Fruit fly (Drosophila melanogaster): ENCODE results near the gene Usp5.

Gene Usp5

DNA sequence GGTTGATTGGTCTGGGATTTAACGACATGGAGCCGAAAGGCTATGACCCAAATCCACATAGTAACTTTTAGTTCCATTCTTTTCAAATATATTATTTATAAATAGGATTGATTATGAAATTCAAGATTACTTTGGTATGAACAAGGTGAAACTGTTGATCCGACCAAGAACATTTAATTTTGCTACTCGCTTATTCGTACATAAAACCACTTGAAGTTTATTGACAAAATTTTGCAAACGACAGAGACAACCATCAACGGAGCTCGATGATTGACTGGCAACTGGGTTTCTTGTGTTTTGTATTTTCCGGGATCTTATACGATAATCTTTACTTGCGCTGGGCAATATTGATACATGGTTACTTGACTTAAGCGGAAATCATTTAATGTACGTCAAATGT, 33.8 kb downstream of the Usp5 start, which contains the start of gene CG45067:
TSS of gene CG45067 (minus strand) at position 101 of the 400 bp plus-strand sequence.
- no peak for TF ChIP-seq CG8478 (optimal IDR thresholded peaks at IDR 0.05)
- no peak for TF ChIP-seq psq (optimal IDR thresholded peaks at IDR 0.05)
- no peak for TF ChIP-seq usp (GFP tag; optimal IDR thresholded peaks at IDR 0.05)
- TF ChIP-seq EcR (GFP tag; optimal IDR thresholded peaks at IDR 0.05): no peak
- no peak for TF ChIP-seq pan (optimal IDR thresholded peaks at IDR 0.05)
- TF ChIP-seq Dll (optimal IDR thresholded peaks at IDR 0.05): no peak

DNA sequence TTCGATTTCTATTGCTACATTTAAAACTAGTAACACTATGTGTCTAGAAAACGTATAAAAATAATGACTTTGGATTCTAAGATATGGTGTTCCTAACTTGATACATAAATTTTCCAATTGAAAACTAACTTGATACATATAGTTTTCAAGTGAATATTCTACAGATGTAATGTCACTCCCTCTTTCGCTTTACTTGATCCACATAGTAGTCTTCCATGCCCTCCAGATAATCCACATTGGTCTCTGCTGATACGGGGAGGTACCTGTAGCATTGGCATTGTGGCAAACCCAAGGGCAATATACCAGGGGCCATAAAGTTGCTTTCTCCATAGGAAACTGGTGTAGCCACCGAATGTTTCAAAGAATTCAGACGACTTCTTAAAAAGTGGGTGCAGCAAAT, 37.0 kb downstream of the Usp5 start, which contains the start of gene CG45066:
TSS of gene CG45066 (minus strand) at position 101 of the 400 bp plus-strand sequence.
- no peak for TF ChIP-seq pan (optimal IDR thresholded peaks at IDR 0.05)
- TF ChIP-seq psq (optimal IDR thresholded peaks at IDR 0.05): no peak
- TF ChIP-seq EcR (GFP tag; optimal IDR thresholded peaks at IDR 0.05): no peak
- no peak for TF ChIP-seq CG8478 (optimal IDR thresholded peaks at IDR 0.05)
- TF ChIP-seq usp (GFP tag; optimal IDR thresholded peaks at IDR 0.05): no peak
- no peak for TF ChIP-seq Dll (optimal IDR thresholded peaks at IDR 0.05)

DNA sequence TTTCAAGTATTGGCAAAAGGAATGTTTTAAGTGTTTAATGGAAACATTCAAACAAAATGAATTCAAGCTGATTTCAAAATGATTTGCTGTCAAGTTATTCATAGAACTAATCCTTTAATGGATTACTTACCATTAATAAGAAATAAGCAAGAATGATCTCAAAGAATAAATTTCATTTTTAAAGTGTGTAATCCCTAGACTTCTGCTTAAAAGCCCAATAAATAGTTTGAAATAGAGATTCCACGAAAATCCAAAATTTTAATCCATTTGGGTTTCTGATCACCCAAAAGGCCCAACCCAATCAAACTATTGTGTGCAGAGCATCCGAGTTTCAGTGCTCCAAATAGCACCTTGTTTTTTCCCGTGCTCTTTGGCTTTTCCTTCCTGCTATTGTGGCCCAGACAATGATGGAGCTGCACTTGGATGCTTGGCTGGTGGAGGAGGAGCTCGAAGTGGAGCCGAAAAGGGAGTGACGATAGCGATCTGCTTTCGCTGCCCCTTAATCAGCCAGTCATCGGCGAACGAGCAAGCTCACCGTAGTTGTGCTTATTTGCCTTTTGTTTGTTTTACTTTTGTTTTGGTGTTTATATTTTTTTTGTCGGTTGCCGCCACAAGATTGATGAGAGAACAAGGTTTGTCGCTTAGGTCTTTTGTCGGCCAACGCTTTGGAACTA, 38.6 kb downstream of the Usp5 start:
- TF ChIP-seq pan (optimal IDR thresholded peaks at IDR 0.05): no peak
- TF ChIP-seq Dll (optimal IDR thresholded peaks at IDR 0.05): no peak
- no peak for TF ChIP-seq psq (optimal IDR thresholded peaks at IDR 0.05)
- TF ChIP-seq EcR (GFP tag; optimal IDR thresholded peaks at IDR 0.05): no peak
- no peak for TF ChIP-seq CG8478 (optimal IDR thresholded peaks at IDR 0.05)
- no peak for TF ChIP-seq usp (GFP tag; optimal IDR thresholded peaks at IDR 0.05)

DNA sequence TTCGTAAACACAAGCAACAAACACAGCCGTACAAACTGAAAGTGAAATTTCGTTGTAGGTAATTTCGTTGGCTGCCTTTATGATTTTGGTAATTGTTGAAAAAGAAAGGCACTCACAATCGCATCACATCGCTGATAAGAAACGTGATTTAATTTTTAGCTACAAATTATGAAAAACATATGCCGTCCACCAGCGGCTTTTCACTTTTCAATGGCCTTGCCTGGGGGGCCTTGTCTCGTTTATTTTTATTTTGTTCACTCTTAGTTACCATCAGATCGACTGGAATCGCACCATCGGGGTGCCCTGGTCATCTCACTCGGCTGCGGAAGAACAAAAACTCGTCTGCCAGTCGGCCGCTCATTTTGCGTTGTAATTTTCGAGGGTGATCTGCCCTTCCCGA, 39.2 kb downstream of the Usp5 start:
- TF ChIP-seq CG8478 (optimal IDR thresholded peaks at IDR 0.05): no peak
- TF ChIP-seq EcR (GFP tag; optimal IDR thresholded peaks at IDR 0.05): no peak
- TF ChIP-seq Dll (optimal IDR thresholded peaks at IDR 0.05): no peak
- no peak for TF ChIP-seq usp (GFP tag; optimal IDR thresholded peaks at IDR 0.05)
- TF ChIP-seq pan (optimal IDR thresholded peaks at IDR 0.05): no peak
- no peak for TF ChIP-seq psq (optimal IDR thresholded peaks at IDR 0.05)

DNA sequence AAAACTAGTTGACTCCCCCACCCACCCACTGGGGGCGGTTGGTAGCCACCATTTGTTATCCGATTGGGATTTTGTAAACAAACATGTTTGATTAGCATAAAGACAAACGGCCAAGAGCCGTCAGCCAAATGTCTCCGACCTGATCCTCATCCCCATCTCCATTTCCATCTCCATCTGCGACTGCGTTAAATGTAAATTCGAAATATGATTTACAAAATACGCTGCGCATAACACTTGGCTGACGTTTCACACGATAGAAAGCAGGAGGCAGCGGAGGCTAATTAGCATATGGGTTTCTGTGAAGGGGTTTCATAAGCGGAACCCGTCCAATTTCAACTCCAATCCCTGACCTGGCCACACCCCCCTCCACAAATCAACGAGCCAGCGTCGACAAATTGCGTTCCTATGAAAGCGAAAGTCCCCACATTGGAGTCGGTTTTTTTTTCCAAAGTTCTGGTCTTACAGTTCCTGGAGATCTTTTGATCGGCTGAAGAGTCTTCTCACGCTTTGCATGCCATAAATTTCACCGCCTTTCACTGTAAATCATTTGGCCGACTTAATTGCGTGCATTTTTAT, 40.0 kb downstream of the Usp5 start:
- TF ChIP-seq EcR (GFP tag; optimal IDR thresholded peaks at IDR 0.05): no peak
- no peak for TF ChIP-seq usp (GFP tag; optimal IDR thresholded peaks at IDR 0.05)
- no peak for TF ChIP-seq CG8478 (optimal IDR thresholded peaks at IDR 0.05)
- no peak for TF ChIP-seq pan (optimal IDR thresholded peaks at IDR 0.05)
- no peak for TF ChIP-seq psq (optimal IDR thresholded peaks at IDR 0.05)
- TF ChIP-seq Dll (optimal IDR thresholded peaks at IDR 0.05): no peak

DNA sequence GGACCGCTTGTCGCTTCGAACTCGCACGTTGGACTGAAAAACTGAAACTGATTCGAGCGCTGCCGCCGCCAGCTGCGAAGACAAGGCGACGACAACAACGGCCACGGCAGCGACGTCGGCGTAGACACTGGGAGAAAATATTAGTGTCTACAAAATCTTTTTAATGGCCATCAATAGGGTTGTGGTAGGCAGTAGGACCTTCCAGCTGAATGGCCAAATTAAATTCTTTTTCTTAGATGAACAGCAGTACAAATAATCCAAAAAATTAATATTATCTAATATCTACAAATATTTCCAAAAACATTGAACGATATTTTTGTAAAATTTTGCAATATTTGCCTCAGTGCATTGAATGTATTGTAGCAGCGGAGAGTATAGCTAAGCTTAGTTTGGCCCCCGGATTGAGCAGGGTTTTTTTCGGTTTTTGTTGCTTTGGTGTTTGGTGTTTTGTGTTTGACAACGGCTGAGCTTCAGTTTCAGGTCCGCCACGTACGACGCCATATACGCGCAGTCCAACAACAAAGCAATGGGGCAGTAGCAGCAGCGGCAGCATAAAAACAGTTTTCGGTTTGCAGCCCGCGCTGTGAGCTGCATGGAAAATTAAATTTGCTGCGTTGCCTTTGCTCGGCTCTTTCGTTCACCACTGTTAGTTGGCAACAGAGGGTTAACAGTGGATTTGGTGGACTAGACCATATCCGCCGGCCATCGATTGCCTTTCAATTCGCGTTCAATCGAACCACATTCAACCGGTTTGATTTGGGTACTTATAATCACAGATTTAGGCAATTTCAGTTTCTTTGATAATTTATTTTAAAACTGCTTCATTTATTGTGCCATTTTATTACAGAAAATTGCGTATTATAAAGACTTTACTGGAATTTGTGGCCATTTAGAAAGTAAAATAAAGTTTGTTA, 41.0 kb downstream of the Usp5 start, which contains the start of gene Cht7:
TSS of gene Cht7 (minus strand) at position 51 of the 914 bp plus-strand sequence.
- no peak for TF ChIP-seq CG8478 (optimal IDR thresholded peaks at IDR 0.05)

DNA sequence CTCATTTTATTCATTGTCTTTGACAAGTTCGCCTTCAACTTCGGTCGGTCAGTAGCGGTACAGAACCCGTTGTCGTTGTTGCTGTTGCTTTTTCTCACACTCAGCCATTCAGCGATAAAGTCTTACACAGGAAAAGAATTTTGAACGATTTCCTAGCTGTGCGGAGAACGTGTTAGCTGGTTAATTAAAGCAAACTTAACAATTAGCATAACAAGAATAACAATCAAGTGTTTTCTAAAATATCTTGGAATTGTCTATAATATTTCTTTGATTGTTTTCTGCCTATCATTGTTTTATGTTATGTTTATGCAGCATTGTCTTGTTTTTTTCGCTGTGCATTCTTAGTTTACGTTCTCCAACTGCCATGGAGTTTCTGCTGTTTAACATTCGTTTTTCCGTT, 42.0 kb downstream of the Usp5 start:
- TF ChIP-seq usp (GFP tag; optimal IDR thresholded peaks at IDR 0.05) (no peak), EcR (GFP tag; optimal IDR thresholded peaks at IDR 0.05) (no peak), pan (optimal IDR thresholded peaks at IDR 0.05) (no peak), Dll (optimal IDR thresholded peaks at IDR 0.05) (no peak), CG8478 (optimal IDR thresholded peaks at IDR 0.05) (no peak), psq (optimal IDR thresholded peaks at IDR 0.05) (no peak)

DNA sequence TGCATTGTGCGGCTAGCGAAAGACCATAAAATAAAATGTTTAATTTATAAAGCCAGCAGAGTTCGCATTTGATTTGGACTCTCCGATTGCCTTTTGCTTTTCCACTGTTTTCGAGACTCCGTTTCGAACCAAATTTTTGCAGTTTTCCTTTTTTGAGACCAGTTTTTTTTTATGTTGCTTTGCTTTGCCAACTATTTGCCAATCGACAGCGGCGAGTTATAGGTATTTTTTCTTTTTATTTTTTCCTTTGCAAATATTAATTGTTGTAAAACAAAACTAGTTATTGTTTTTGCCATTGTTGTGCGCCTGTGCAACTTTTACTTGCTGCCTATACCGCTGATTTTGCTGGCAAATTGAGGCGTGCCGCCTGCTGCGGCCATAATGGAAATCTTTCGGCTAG, 42.6 kb downstream of the Usp5 start:
- TF ChIP-seq EcR (GFP tag; optimal IDR thresholded peaks at IDR 0.05) (no peak), Dll (optimal IDR thresholded peaks at IDR 0.05) (no peak), pan (optimal IDR thresholded peaks at IDR 0.05) (no peak), usp (GFP tag; optimal IDR thresholded peaks at IDR 0.05) (no peak), psq (optimal IDR thresholded peaks at IDR 0.05) (no peak), CG8478 (optimal IDR thresholded peaks at IDR 0.05) (no peak)

DNA sequence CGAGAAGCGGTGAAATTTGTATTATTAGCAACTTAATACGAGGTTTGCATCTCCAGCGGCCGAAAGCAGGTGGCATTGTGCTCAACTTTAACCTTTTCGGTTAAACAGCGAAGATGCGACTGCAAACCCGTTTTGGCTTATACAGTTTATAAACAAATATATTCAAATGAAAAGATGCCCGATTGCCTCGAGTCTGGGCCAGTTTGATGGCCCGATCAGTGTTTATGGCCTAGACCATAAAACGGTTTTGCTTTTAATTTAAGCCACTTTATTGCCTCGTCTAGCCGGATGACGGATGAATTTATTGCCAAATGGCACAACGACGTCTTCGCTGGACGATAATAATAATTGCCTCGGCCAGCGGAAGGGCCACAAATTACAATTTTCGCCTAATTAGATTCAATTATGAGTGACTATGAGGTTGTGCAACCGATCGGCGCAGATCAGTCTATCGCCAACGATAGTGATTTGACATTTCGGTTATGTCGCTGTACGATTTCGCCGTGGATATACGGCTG, 45.6 kb downstream of the Usp5 start:
- TF ChIP-seq CG8478 (optimal IDR thresholded peaks at IDR 0.05) (no peak), pan (optimal IDR thresholded peaks at IDR 0.05) (no peak), psq (optimal IDR thresholded peaks at IDR 0.05) (no peak), Dll (optimal IDR thresholded peaks at IDR 0.05) (no peak), usp (GFP tag; optimal IDR thresholded peaks at IDR 0.05) (no peak), EcR (GFP tag; optimal IDR thresholded peaks at IDR 0.05) (no peak)

DNA sequence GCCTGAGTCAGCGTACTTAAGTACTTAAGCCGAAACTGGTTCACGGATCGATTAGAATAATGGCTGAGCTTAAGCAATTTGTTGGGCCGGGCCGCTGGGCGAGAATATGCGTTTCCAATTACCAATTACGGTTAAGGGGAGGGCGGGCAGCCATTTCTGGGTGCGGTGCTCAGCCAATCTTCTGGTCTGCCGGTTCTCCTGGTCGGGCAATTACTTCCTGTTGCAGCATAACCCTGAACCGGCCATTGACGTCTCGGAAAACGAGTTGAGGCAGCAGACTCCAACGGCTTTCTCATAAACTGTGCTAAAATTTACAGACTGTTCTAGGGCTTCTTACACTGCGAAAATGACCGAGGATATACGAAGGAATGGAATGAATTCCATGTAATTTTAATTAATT, 47.0 kb downstream of the Usp5 start:
- TF ChIP-seq psq (optimal IDR thresholded peaks at IDR 0.05) (no peak), CG8478 (optimal IDR thresholded peaks at IDR 0.05) (no peak), pan (optimal IDR thresholded peaks at IDR 0.05) (no peak), EcR (GFP tag; optimal IDR thresholded peaks at IDR 0.05) (peak in 1 of 2 experiments; percentile 55), Dll (optimal IDR thresholded peaks at IDR 0.05) (no peak)

DNA sequence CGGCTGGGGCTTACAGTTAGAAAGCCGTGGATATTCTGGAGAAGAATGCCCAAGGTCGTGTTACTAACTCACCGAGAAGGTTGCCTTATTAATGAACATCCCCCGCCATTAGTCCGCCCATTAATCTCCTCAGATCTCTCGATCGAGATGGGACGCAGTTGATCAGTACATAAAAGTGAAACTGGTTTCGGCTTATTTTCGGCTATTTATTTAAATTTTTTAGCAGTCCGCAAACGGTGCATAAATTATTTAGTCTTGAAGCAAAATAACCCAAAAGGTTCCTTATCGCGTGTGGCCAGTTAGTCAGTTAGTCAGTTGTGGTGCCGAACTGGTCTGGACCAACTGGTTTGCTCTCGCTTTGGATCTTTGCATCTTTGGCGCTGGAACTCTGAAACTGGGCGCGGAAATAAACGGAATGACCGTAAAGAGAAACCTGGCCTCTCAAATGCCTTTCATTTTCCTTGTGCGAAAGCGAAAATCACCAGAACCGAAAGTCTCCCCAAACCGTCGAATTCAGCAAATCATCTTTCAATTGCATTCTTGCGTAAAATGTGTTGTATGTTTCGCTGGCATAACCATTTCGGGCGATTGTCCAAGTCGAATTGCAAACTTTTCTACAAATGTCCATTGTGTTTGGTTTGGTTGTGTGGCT, 49.3 kb downstream of the Usp5 start:
- TF ChIP-seq pan (optimal IDR thresholded peaks at IDR 0.05) (no peak), EcR (GFP tag; optimal IDR thresholded peaks at IDR 0.05) (no peak), psq (optimal IDR thresholded peaks at IDR 0.05) (no peak), usp (GFP tag; optimal IDR thresholded peaks at IDR 0.05) (no peak), Dll (optimal IDR thresholded peaks at IDR 0.05) (no peak), CG8478 (optimal IDR thresholded peaks at IDR 0.05) (no peak)
